Fruit fly (Drosophila melanogaster) whole organism, embryonic: ENCODE data around the gene ab.

Experiments used
- Atf6 ChIP-seq: fragments of 200-800 bp; sonication (Bioruptor generic); IDR thresholded peaks from 2 replicates; pipeline ENCODE4 v1.3.6; 2022; ENCODE audit warnings: missing biosample characterization, missing genetic modification characterization
- Bdp1 ChIP-seq: fragments of 200-800 bp; sonication (Bioruptor generic); optimal IDR thresholded peaks from 3 replicates; lab custom pipeline; 2016; ENCODE audit warnings: missing biosample characterization, missing genetic modification characterization
- CG10147 ChIP-seq: fragments of 200-800 bp; sonication (Bioruptor generic); optimal IDR thresholded peaks from 2 replicates; lab custom pipeline; 2019; ENCODE audit warnings: missing biosample characterization, mild to moderate bottlenecking, missing genetic modification characterization, moderate library complexity
- CG10366 ChIP-seq: fragments of 200-800 bp; sonication (Bioruptor generic); IDR thresholded peaks from 2 replicates; pipeline ENCODE4 v1.3.6; 2022; ENCODE audit warnings: missing biosample characterization, missing genetic modification characterization
- CG11504 ChIP-seq: fragments of 200-800 bp; sonication (Bioruptor generic); optimal IDR thresholded peaks from 3 replicates; lab custom pipeline; 2019; ENCODE audit warnings: missing biosample characterization, mild to moderate bottlenecking, missing genetic modification characterization, moderate library complexity
- CG12071 ChIP-seq: fragments of 200-800 bp; sonication (Bioruptor generic); optimal IDR thresholded peaks from 3 replicates; lab custom pipeline; 2018; ENCODE audit warnings: missing biosample characterization, mild to moderate bottlenecking, missing genetic modification characterization
- CG12769 ChIP-seq: fragments of 200-800 bp; sonication (Bioruptor generic); optimal IDR thresholded peaks from 2 replicates; lab custom pipeline; 2019; ENCODE audit warnings: missing biosample characterization, mild to moderate bottlenecking, missing genetic modification characterization, moderate library complexity
- CG14860 ChIP-seq: fragments of 200-800 bp; sonication (Bioruptor generic); IDR thresholded peaks from 3 replicates; pipeline ENCODE4 v1.3.6; 2022; ENCODE audit warnings: missing biosample characterization, missing genetic modification characterization; ENCODE audit not compliant: partially characterized antibody
- CG15601 ChIP-seq: fragments of 200-800 bp; sonication (Bioruptor generic); optimal IDR thresholded peaks from 3 replicates; lab custom pipeline; 2019; ENCODE audit warnings: missing biosample characterization, mild to moderate bottlenecking, missing genetic modification characterization, moderate library complexity
- CG18599 ChIP-seq: fragments of 200-800 bp; sonication (Bioruptor generic); optimal IDR thresholded peaks from 3 replicates; lab custom pipeline; 2017; ENCODE audit warnings: missing biosample characterization, missing genetic modification characterization, mild to moderate bottlenecking, moderate library complexity, missing genetic modification reagents
- CG30431 ChIP-seq: fragments of 200-800 bp; sonication (Bioruptor generic); optimal IDR thresholded peaks from 2 replicates; lab custom pipeline; 2017; ENCODE audit warnings: missing biosample characterization, missing genetic modification characterization
- CG3995 ChIP-seq: fragments of 200-800 bp; sonication (Bioruptor generic); optimal IDR thresholded peaks from 3 replicates; lab custom pipeline; 2016; ENCODE audit warnings: missing biosample characterization, missing genetic modification characterization
- CG42726 ChIP-seq: fragments of 200-800 bp; sonication (Bioruptor generic); IDR thresholded peaks from 2 replicates; pipeline ENCODE4 v1.3.6; 2022; ENCODE audit warnings: missing biosample characterization, missing genetic modification characterization; ENCODE audit not compliant: partially characterized antibody
- CG6175 ChIP-seq: fragments of 200-800 bp; sonication (Bioruptor generic); IDR thresholded peaks from 3 replicates; pipeline ENCODE4 v1.3.6; 2022; ENCODE audit warnings: missing biosample characterization, missing genetic modification characterization
- CG9797 ChIP-seq: fragments of 200-800 bp; sonication (Bioruptor generic); optimal IDR thresholded peaks from 3 replicates; lab custom pipeline; 2018; ENCODE audit warnings: missing biosample characterization, mild to moderate bottlenecking, missing genetic modification characterization
- CG9932 ChIP-seq: fragments of 200-800 bp; sonication (Bioruptor generic); IDR thresholded peaks from 2 replicates; pipeline ENCODE4 v1.3.6; 2022; ENCODE audit warnings: missing biosample characterization, missing genetic modification characterization
- Deaf1 ChIP-seq: fragments of 200-800 bp; optimal IDR thresholded peaks from 3 replicates; lab custom pipeline; 2019; ENCODE audit warnings: missing biosample characterization, mild to moderate bottlenecking, missing genetic modification characterization, moderate library complexity
- Doc3 ChIP-seq: fragments of 200-800 bp; sonication (Bioruptor generic); IDR thresholded peaks from 3 replicates; pipeline ENCODE4 v1.3.6; 2022; ENCODE audit warnings: missing biosample characterization, missing genetic modification characterization; ENCODE audit not compliant: partially characterized antibody
- HLH4C ChIP-seq: fragments of 200-800 bp; sonication (Bioruptor generic); IDR thresholded peaks from 3 replicates; pipeline ENCODE4 v1.3.6; 2022; ENCODE audit warnings: missing biosample characterization, missing genetic modification characterization; ENCODE audit not compliant: partially characterized antibody
- Hr3 ChIP-seq: fragments of 200-800 bp; sonication (Bioruptor generic); optimal IDR thresholded peaks from 3 replicates; lab custom pipeline; 2016; ENCODE audit warnings: missing biosample characterization, missing genetic modification characterization
- Kr ChIP-seq: fragments of 200-800 bp; sonication (Bioruptor generic); optimal IDR thresholded peaks from 2 replicates; lab custom pipeline; 2017; ENCODE audit warnings: missing biosample characterization, mild to moderate bottlenecking, missing genetic modification characterization
- MBD-R2 ChIP-seq: fragments of 200-800 bp; sonication (Bioruptor generic); IDR thresholded peaks from 2 replicates; pipeline ENCODE4 v1.3.6; 2022; ENCODE audit warnings: missing biosample characterization, missing genetic modification characterization
- MESR4 ChIP-seq: fragments of 200-800 bp; sonication (Bioruptor generic); optimal IDR thresholded peaks from 2 replicates; lab custom pipeline; 2018; ENCODE audit warnings: missing biosample characterization, mild to moderate bottlenecking, missing genetic modification characterization, moderate library complexity
- NfI ChIP-seq: fragments of 200-800 bp; sonication (Bioruptor generic); optimal IDR thresholded peaks from 3 replicates; lab custom pipeline; 2018; ENCODE audit warnings: missing biosample characterization, mild to moderate bottlenecking, missing genetic modification characterization, moderate library complexity
- Opbp ChIP-seq: fragments of 200-800 bp; sonication (Bioruptor generic); IDR thresholded peaks from 3 replicates; pipeline ENCODE4 v1.3.6; 2022; ENCODE audit warnings: missing biosample characterization, missing genetic modification characterization; ENCODE audit not compliant: partially characterized antibody
- abd-A ChIP-seq: fragments of 200-800 bp; sonication (Bioruptor generic); optimal IDR thresholded peaks from 3 replicates; lab custom pipeline; 2019; ENCODE audit warnings: missing biosample characterization, mild to moderate bottlenecking, missing genetic modification characterization, moderate library complexity
- ac ChIP-seq: fragments of 200-800 bp; sonication (Bioruptor generic); optimal IDR thresholded peaks from 3 replicates; lab custom pipeline; 2017; ENCODE audit warnings: missing biosample characterization, mild to moderate bottlenecking, missing genetic modification characterization
- amos ChIP-seq: fragments of 200-800 bp; sonication (Bioruptor generic); IDR thresholded peaks from 2 replicates; pipeline ENCODE4 v1.3.6; 2022; ENCODE audit warnings: missing biosample characterization, missing genetic modification characterization; ENCODE audit not compliant: partially characterized antibody
- caup ChIP-seq: fragments of 200-800 bp; sonication (Bioruptor generic); optimal IDR thresholded peaks from 3 replicates; lab custom pipeline; 2017; ENCODE audit warnings: missing biosample characterization, mild to moderate bottlenecking, missing genetic modification characterization, moderate library complexity; ENCODE audit not compliant: severe bottlenecking
- cg ChIP-seq: fragments of 200-800 bp; sonication (Bioruptor generic); optimal IDR thresholded peaks from 3 replicates; lab custom pipeline; 2019; ENCODE audit warnings: missing biosample characterization, mild to moderate bottlenecking, missing genetic modification characterization, moderate library complexity
- ci ChIP-seq: fragments of 200-800 bp; sonication (Bioruptor generic); IDR thresholded peaks from 3 replicates; pipeline ENCODE4 v1.3.6; 2022; ENCODE audit warnings: missing biosample characterization, missing genetic modification characterization
- cwo ChIP-seq: fragments of 200-800 bp; sonication (Bioruptor generic); optimal IDR thresholded peaks from 3 replicates; lab custom pipeline; 2017; ENCODE audit warnings: missing biosample characterization, missing genetic modification characterization, mild to moderate bottlenecking, moderate library complexity, missing genetic modification reagents
- ewg ChIP-seq: fragments of 200-800 bp; sonication (Bioruptor generic); optimal IDR thresholded peaks from 3 replicates; lab custom pipeline; 2017; ENCODE audit warnings: mild to moderate bottlenecking, missing biosample characterization, missing genetic modification reagents, missing genetic modification characterization
- fd96Cb ChIP-seq: fragments of 200-800 bp; sonication (Bioruptor generic); optimal IDR thresholded peaks from 2 replicates; lab custom pipeline; 2018; ENCODE audit warnings: missing biosample characterization, mild to moderate bottlenecking, missing genetic modification characterization, moderate library complexity
- hb ChIP-seq: fragments of 200-800 bp; sonication (Bioruptor generic); IDR thresholded peaks from 3 replicates; pipeline ENCODE4 v1.3.6; 2022; ENCODE audit warnings: missing biosample characterization, missing genetic modification characterization; ENCODE audit not compliant: partially characterized antibody
- insv ChIP-seq, 2 experiments: fragments of 200-800 bp; sonication (Bioruptor generic); optimal IDR thresholded peaks; 3 replicates each; lab custom pipeline; 2016 to 2018; ENCODE audit warnings: missing biosample characterization in 2 of 2, missing genetic modification characterization in 2 of 2
- jigr1 ChIP-seq: fragments of 200-800 bp; sonication (Bioruptor generic); IDR thresholded peaks from 3 replicates; pipeline ENCODE4 v1.3.6; 2022; ENCODE audit warnings: missing biosample characterization, missing genetic modification characterization
- kah ChIP-seq: fragments of 200-800 bp; sonication (Bioruptor generic); optimal IDR thresholded peaks from 2 replicates; lab custom pipeline; 2018; ENCODE audit warnings: missing biosample characterization, mild to moderate bottlenecking, missing genetic modification characterization
- nerfin-2 ChIP-seq: fragments of 200-800 bp; sonication (Bioruptor generic); IDR thresholded peaks from 2 replicates; pipeline ENCODE4 v1.3.6; 2022; ENCODE audit warnings: missing biosample characterization, missing genetic modification characterization; ENCODE audit not compliant: partially characterized antibody
- onecut ChIP-seq: fragments of 200-800 bp; sonication (Bioruptor generic); IDR thresholded peaks from 2 replicates; pipeline ENCODE4 v1.3.6; 2022; ENCODE audit warnings: missing biosample characterization, missing genetic modification characterization
- so ChIP-seq: fragments of 200-800 bp; sonication (Bioruptor generic); IDR thresholded peaks from 3 replicates; pipeline ENCODE4 v1.3.6; 2022; ENCODE audit warnings: missing biosample characterization, missing genetic modification characterization
- stc ChIP-seq: fragments of 200-800 bp; sonication (Bioruptor generic); IDR thresholded peaks from 2 replicates; pipeline ENCODE4 v1.3.6; 2022; ENCODE audit warnings: missing biosample characterization, missing genetic modification characterization
- tll ChIP-seq, 2 experiments: fragments of 200-800 bp in 1 of 2; fragments of >200 bp in 1 of 2; sonication (Bioruptor generic) in 1 of 2; optimal IDR thresholded peaks; 2 replicates each; lab custom pipeline; 2017 to 2019; ENCODE audit warnings: missing biosample characterization in 2 of 2, missing genetic modification characterization in 2 of 2, mild to moderate bottlenecking in 1 of 2, moderate library complexity in 1 of 2
- tna ChIP-seq: fragments of 200-800 bp; sonication (Bioruptor generic); IDR thresholded peaks from 2 replicates; pipeline ENCODE4 v1.3.6; 2022; ENCODE audit warnings: missing biosample characterization, missing genetic modification characterization; ENCODE audit not compliant: partially characterized antibody
- usp ChIP-seq: fragments of >200 bp; optimal IDR thresholded peaks from 2 replicates; lab custom pipeline; 2017; ENCODE audit warnings: missing biosample characterization, missing genetic modification characterization
- vfl ChIP-seq: fragments of 200-800 bp; sonication (Bioruptor generic); optimal IDR thresholded peaks from 2 replicates; lab custom pipeline; 2016; ENCODE audit warnings: missing biosample characterization, missing genetic modification characterization
- vvl ChIP-seq: fragments of 200-800 bp; sonication (Bioruptor generic); IDR thresholded peaks from 2 replicates; pipeline ENCODE4 v1.3.6; 2022; ENCODE audit warnings: missing biosample characterization, missing genetic modification characterization

ab gene

dm6 chr2L:11167997-11168396 is 42.5 kb upstream of the ab start (continued):
- TF ChIP-seq cwo (GFP tag; lab: Kevin White, UChicago), result no peak
- no peak for TF ChIP-seq usp
- no peak for TF ChIP-seq CG15601 (tag; lab: Kevin White, UChicago)
- TF ChIP-seq NfI (GFP tag; lab: Kevin White, UChicago), result no peak
- peak; percentile 12; the same call in 1 of the 3 replicates for TF ChIP-seq HLH4C (GFP tag; lab: Robert Waterston, UW)
- no peak for TF ChIP-seq CG6175 (GFP tag; lab: Robert Waterston, UW)
- peak; percentile 84 for TF ChIP-seq abd-A
- peak; percentile 99 for TF ChIP-seq onecut (GFP tag; lab: Robert Waterston, UW)
- TF ChIP-seq CG12071, result peak; percentile 10
- TF ChIP-seq ac (GFP tag; lab: Kevin White, UChicago), result no peak
- TF ChIP-seq CG9932 (GFP tag; lab: Robert Waterston, UW), result peak; percentile 27; the same call in 1 of the 2 replicates
- TF ChIP-seq Doc3 (GFP tag; lab: Robert Waterston, UW), result 0 out of 3 replicates have a peak, but pooled peaks have one; percentile 17
- no peak for TF ChIP-seq tna
- TF ChIP-seq CG14860 (GFP tag; lab: Robert Waterston, UW), result 0 out of 3 replicates have a peak, but pooled peaks have one; percentile 41
- TF ChIP-seq fd96Cb (tag; lab: Kevin White, UChicago), result no peak
- TF ChIP-seq kah (GFP tag; lab: Kevin White, UChicago), result peak; percentile 49
- no peak for TF ChIP-seq vfl (GFP tag; lab: Kevin White, UChicago)
- no peak for TF ChIP-seq CG11504 (tag; lab: Kevin White, UChicago)
- TF ChIP-seq Hr3 (GFP tag; lab: Kevin White, UChicago), result no peak
- TF ChIP-seq stc (GFP tag; lab: Robert Waterston, UW), result 0 out of 2 replicates have a peak, but pooled peaks have one; percentile 15
- 0 out of 3 replicates have a peak, but pooled peaks have one; percentile 13 for TF ChIP-seq so (GFP tag; lab: Robert Waterston, UW)
- no peak for TF ChIP-seq tll (GFP tag; optimal IDR thresholded peaks at IDR 0.05; lab: Kevin White, UChicago)
- TF ChIP-seq ewg (GFP tag; lab: Kevin White, UChicago), result peak; percentile 22
- no peak for TF ChIP-seq Kr
- TF ChIP-seq nerfin-2, result 0 out of 2 replicates have a peak, but pooled peaks have one; percentile 21
- no peak for TF ChIP-seq jigr1 (GFP tag; lab: Robert Waterston, UW)
- no peak for TF ChIP-seq Bdp1 (GFP tag; lab: Kevin White, UChicago)
- 0 out of 2 replicates have a peak, but pooled peaks have one; percentile 7 for TF ChIP-seq vvl
- peak; percentile 69 for TF ChIP-seq cg (GFP tag; lab: Kevin White, UChicago)
- peak; percentile 20; the same call in 1 of the 3 replicates for TF ChIP-seq Opbp (GFP tag; lab: Robert Waterston, UW)
- peak; percentile 70 for TF ChIP-seq MBD-R2
- 0 out of 2 replicates have a peak, but pooled peaks have one; percentile 24 for TF ChIP-seq Atf6 (GFP tag; lab: Robert Waterston, UW)
- TF ChIP-seq amos (GFP tag; lab: Robert Waterston, UW), result 0 out of 2 replicates have a peak, but pooled peaks have one; percentile 17

dm6 chr2L:11168684-11169549 is 41.6 kb upstream of the ab start:
- TF ChIP-seq hb (GFP tag; lab: Robert Waterston, UW), result no peak
- peak; percentile 52 for TF ChIP-seq Deaf1 (tag; lab: Kevin White, UChicago)
- TF ChIP-seq CG42726 (GFP tag; lab: Robert Waterston, UW), result no peak
- 0 out of 3 replicates have a peak, but pooled peaks have one; percentile 38 for TF ChIP-seq ci (GFP tag; lab: Robert Waterston, UW)
- no peak for TF ChIP-seq caup
- TF ChIP-seq insv (GFP tag; optimal IDR thresholded peaks at IDR 0.05; lab: Kevin White, UChicago), result no peak
- no peak for TF ChIP-seq CG3995 (GFP tag; lab: Kevin White, UChicago)
- TF ChIP-seq CG18599, result peak; percentile 2
- TF ChIP-seq CG10366 (GFP tag; lab: Robert Waterston, UW), result no peak; the same call in 1 of the 2 replicates
- no peak for TF ChIP-seq CG30431
- TF ChIP-seq CG9797 (GFP tag; lab: Kevin White, UChicago), result no peak
- peak; percentile 73 for TF ChIP-seq CG12769
- TF ChIP-seq so (GFP tag; lab: Robert Waterston, UW), result 0 out of 3 replicates have a peak, but pooled peaks have one; percentile 20
- no peak for TF ChIP-seq MESR4
- no peak for TF ChIP-seq CG10147 (GFP tag; lab: Kevin White, UChicago)
